Worm (Caenorhabditis elegans) whole organism, L1 larva: ENCODE data around the gene wbp-11.
A peak's percentile ranks its signal among the peaks of the same experiment; 100 is the strongest.

Experiments used
- C04F5.9 ChIP-seq: sonication (generic microtip); optimal IDR thresholded peaks from 2 replicates; lab custom pipeline; 2016; ENCODE audit warnings: missing genetic modification characterization, missing compliant biosample characterization
- C16A3.4 ChIP-seq: fragments of 150-350 bp; optimal IDR thresholded peaks from 2 replicates; lab custom pipeline; 2014; ENCODE audit warnings: missing biosample characterization, missing genetic modification characterization
- C34B4.2 ChIP-seq: sonication (generic microtip); optimal IDR thresholded peaks from 2 replicates; lab custom pipeline; 2017; ENCODE audit warnings: mild to moderate bottlenecking, missing genetic modification characterization, missing compliant biosample characterization
- F16B12.6 ChIP-seq: fragments of 150-350 bp; optimal IDR thresholded peaks from 2 replicates; lab custom pipeline; 2014; ENCODE audit warnings: missing biosample characterization, missing genetic modification characterization
- Y116A8C.19 ChIP-seq: sonication (generic microtip); optimal IDR thresholded peaks from 2 replicates; lab custom pipeline; 2016; ENCODE audit warnings: missing compliant biosample characterization, missing genetic modification characterization, borderline replicate concordance
- alr-1 ChIP-seq: fragments of 200-800 bp; sonication (Bioruptor generic); optimal IDR thresholded peaks from 2 replicates; lab custom pipeline; 2018; ENCODE audit warnings: borderline replicate concordance, mild to moderate bottlenecking, missing genetic modification characterization, missing compliant biosample characterization
- aly-2 ChIP-seq: fragments of 150-350 bp; optimal IDR thresholded peaks from 2 replicates; lab custom pipeline; 2014; ENCODE audit warnings: missing biosample characterization, missing genetic modification characterization
- ama-1 ChIP-seq: fragments of 150-350 bp; optimal IDR thresholded peaks from 2 replicates; lab custom pipeline; 2014
- blmp-1 ChIP-seq: fragments of 150-350 bp; optimal IDR thresholded peaks from 2 replicates; lab custom pipeline; 2014; ENCODE audit warnings: missing biosample characterization, missing genetic modification characterization
- ceh-63 ChIP-seq: fragments of 200-800 bp; sonication (Bioruptor generic); optimal IDR thresholded peaks from 2 replicates; lab custom pipeline; 2018; ENCODE audit warnings: mild to moderate bottlenecking, missing genetic modification characterization, missing compliant biosample characterization
- ceh-8 ChIP-seq: fragments of 200-800 bp; sonication (Bioruptor generic); optimal IDR thresholded peaks from 2 replicates; lab custom pipeline; 2018; ENCODE audit warnings: mild to moderate bottlenecking, missing genetic modification characterization, moderate library complexity, missing compliant biosample characterization
- ceh-88 ChIP-seq: fragments of 200-800 bp; sonication (Bioruptor generic); IDR thresholded peaks from 2 replicates; pipeline ENCODE4 v1.3.6; 2022; ENCODE audit warnings: missing genetic modification characterization, missing compliant biosample characterization
- ceh-90 ChIP-seq: sonication (generic microtip); optimal IDR thresholded peaks from 2 replicates; lab custom pipeline; 2016; ENCODE audit warnings: missing genetic modification characterization, missing compliant biosample characterization
- dsc-1 ChIP-seq: sonication (generic microtip); optimal IDR thresholded peaks from 2 replicates; lab custom pipeline; 2016; ENCODE audit warnings: mild to moderate bottlenecking, missing genetic modification characterization, missing compliant biosample characterization
- efl-1 ChIP-seq, 4 experiments: fragments of 150-350 bp; optimal IDR thresholded peaks in 3 of 4; peaks in 1 of 4; 1 replicate in 1 of 4; 2 replicates in 3 of 4; lab custom pipeline; 2014; ENCODE audit warnings: missing biosample characterization in 2 of 4, missing genetic modification characterization in 2 of 4, missing genetic modification reagents in 2 of 4
- efl-3 ChIP-seq: fragments of 200-800 bp; sonication (Bioruptor generic); optimal IDR thresholded peaks from 2 replicates; lab custom pipeline; 2018; ENCODE audit warnings: mild to moderate bottlenecking, missing genetic modification characterization, missing compliant biosample characterization
- elt-2 ChIP-seq: sonication (generic microtip); optimal IDR thresholded peaks from 2 replicates; lab custom pipeline; 2016; ENCODE audit warnings: missing genetic modification characterization, mild to moderate bottlenecking, inconsistent platforms, missing compliant biosample characterization, missing genetic modification reagents
- elt-3 ChIP-seq, 6 experiments: fragments of 150-350 bp in 1 of 6; sonication (generic microtip); optimal IDR thresholded peaks; 2 replicates each; lab custom pipeline; 2017 to 2018; ENCODE audit warnings: missing biosample characterization in 6 of 6, missing genetic modification characterization in 6 of 6, inconsistent platforms in 1 of 6
- ets-5 ChIP-seq: fragments of 200-800 bp; sonication (Bioruptor generic); IDR thresholded peaks from 2 replicates; pipeline ENCODE4 v1.3.6; 2022; ENCODE audit warnings: missing genetic modification characterization, missing compliant biosample characterization
- fkh-4 ChIP-seq: sonication (generic microtip); optimal IDR thresholded peaks from 2 replicates; lab custom pipeline; 2016; ENCODE audit warnings: missing compliant biosample characterization, missing genetic modification characterization, borderline replicate concordance
- fkh-8 ChIP-seq: sonication (generic microtip); optimal IDR thresholded peaks from 2 replicates; lab custom pipeline; 2016; ENCODE audit warnings: mild to moderate bottlenecking, missing genetic modification characterization, missing compliant biosample characterization
- hlh-4 ChIP-seq: sonication (generic microtip); optimal IDR thresholded peaks from 2 replicates; lab custom pipeline; 2016; ENCODE audit warnings: mild to moderate bottlenecking, missing genetic modification characterization, missing compliant biosample characterization
- irx-1 ChIP-seq: sonication (generic microtip); optimal IDR thresholded peaks from 2 replicates; lab custom pipeline; 2016; ENCODE audit warnings: missing genetic modification characterization, missing compliant biosample characterization
- isw-1 ChIP-seq: fragments of 200-800 bp; sonication (Bioruptor generic); IDR thresholded peaks from 2 replicates; pipeline ENCODE4 v1.3.6; 2022; ENCODE audit warnings: missing genetic modification characterization, missing compliant biosample characterization
- lin-14 ChIP-seq: fragments of 200-800 bp; sonication (Bioruptor generic); optimal IDR thresholded peaks from 2 replicates; lab custom pipeline; 2018; ENCODE audit warnings: mild to moderate bottlenecking, missing genetic modification characterization, moderate library complexity, missing compliant biosample characterization
- lin-15B ChIP-seq: fragments of 150-350 bp; sonication (generic microtip); optimal IDR thresholded peaks from 3 replicates; lab custom pipeline; 2014; ENCODE audit warnings: missing biosample characterization, missing genetic modification characterization
- lin-35 ChIP-seq, 2 experiments: fragments of 150-350 bp; optimal IDR thresholded peaks; 2 replicates each; lab custom pipeline; 2014; ENCODE audit warnings: missing biosample characterization in 2 of 2, missing genetic modification characterization in 2 of 2, missing genetic modification reagents in 2 of 2
- lsy-2 ChIP-seq, 2 experiments: fragments of 150-350 bp; optimal IDR thresholded peaks; 2 replicates each; lab custom pipeline; 2014; ENCODE audit warnings: missing biosample characterization in 2 of 2, missing genetic modification characterization in 2 of 2
- mdl-1 ChIP-seq, 2 experiments: fragments of 150-350 bp; optimal IDR thresholded peaks; 2 replicates each; lab custom pipeline; 2014 to 2017; ENCODE audit warnings: missing biosample characterization in 2 of 2, missing genetic modification characterization in 2 of 2, inconsistent platforms in 1 of 2
- mef-2 ChIP-seq: fragments of 150-350 bp; optimal IDR thresholded peaks from 2 replicates; lab custom pipeline; 2014; ENCODE audit warnings: missing biosample characterization, missing genetic modification characterization
- mep-1 ChIP-seq: fragments of 150-350 bp; optimal IDR thresholded peaks from 2 replicates; lab custom pipeline; 2014; ENCODE audit warnings: missing biosample characterization, missing genetic modification characterization
- nhr-11 ChIP-seq: fragments of 150-350 bp; optimal IDR thresholded peaks from 2 replicates; lab custom pipeline; 2014; ENCODE audit warnings: missing biosample characterization, missing genetic modification characterization
- nhr-12 ChIP-seq: sonication (generic microtip); optimal IDR thresholded peaks from 2 replicates; lab custom pipeline; 2017; ENCODE audit warnings: missing biosample characterization, missing genetic modification characterization
- nhr-19 ChIP-seq: fragments of 200-800 bp; sonication (Bioruptor generic); conservative IDR thresholded peaks from 2 replicates; pipeline ENCODE4 v1.3.6; 2022; ENCODE audit warnings: missing genetic modification characterization, missing compliant biosample characterization
- nhr-20 ChIP-seq: sonication (generic microtip); optimal IDR thresholded peaks from 2 replicates; lab custom pipeline; 2016; ENCODE audit warnings: mild to moderate bottlenecking, missing genetic modification characterization, missing compliant biosample characterization
- nhr-47 ChIP-seq: sonication (generic microtip); optimal IDR thresholded peaks from 2 replicates; lab custom pipeline; 2016; ENCODE audit warnings: mild to moderate bottlenecking, missing genetic modification characterization, moderate library complexity, missing compliant biosample characterization
- nhr-71 ChIP-seq: sonication (generic microtip); optimal IDR thresholded peaks from 2 replicates; lab custom pipeline; 2016; ENCODE audit warnings: mild to moderate bottlenecking, missing genetic modification characterization, moderate library complexity, missing compliant biosample characterization
- nhr-77 ChIP-seq: fragments of 150-350 bp; optimal IDR thresholded peaks from 2 replicates; lab custom pipeline; 2014; ENCODE audit warnings: missing biosample characterization, missing genetic modification characterization
- nhr-84 ChIP-seq: sonication (generic microtip); optimal IDR thresholded peaks from 2 replicates; lab custom pipeline; 2017; ENCODE audit warnings: missing biosample characterization, missing genetic modification characterization
- nhr-90 ChIP-seq: sonication (generic microtip); optimal IDR thresholded peaks from 2 replicates; lab custom pipeline; 2016; ENCODE audit warnings: mild to moderate bottlenecking, missing genetic modification characterization, missing compliant biosample characterization; ENCODE audit not compliant: poor library complexity
- pax-3 ChIP-seq: fragments of 200-800 bp; sonication (Bioruptor generic); optimal IDR thresholded peaks from 2 replicates; lab custom pipeline; 2018; ENCODE audit warnings: mild to moderate bottlenecking, missing genetic modification characterization, moderate library complexity, missing compliant biosample characterization
- skn-1 ChIP-seq: fragments of 150-350 bp; optimal IDR thresholded peaks from 2 replicates; lab custom pipeline; 2014; ENCODE audit warnings: missing biosample characterization, missing genetic modification characterization
- snpc-4 ChIP-seq: fragments of 150-350 bp; optimal IDR thresholded peaks from 2 replicates; lab custom pipeline; 2014; ENCODE audit warnings: missing biosample characterization, missing genetic modification characterization
- snu-23 ChIP-seq: sonication (generic microtip); optimal IDR thresholded peaks from 2 replicates; lab custom pipeline; 2016; ENCODE audit warnings: missing genetic modification characterization, missing compliant biosample characterization
- sox-4 ChIP-seq: sonication (generic microtip); optimal IDR thresholded peaks from 2 replicates; lab custom pipeline; 2016; ENCODE audit warnings: missing genetic modification characterization, missing compliant biosample characterization
- sptf-1 ChIP-seq: fragments of 150-350 bp; optimal IDR thresholded peaks from 2 replicates; lab custom pipeline; 2014; ENCODE audit warnings: missing biosample characterization, missing genetic modification characterization
- sup-37 ChIP-seq: fragments of 200-800 bp; sonication (Bioruptor generic); optimal IDR thresholded peaks from 2 replicates; lab custom pipeline; 2018; ENCODE audit warnings: mild to moderate bottlenecking, missing genetic modification characterization, missing compliant biosample characterization
- tlp-1 ChIP-seq: fragments of 150-350 bp; optimal IDR thresholded peaks from 2 replicates; lab custom pipeline; 2014; ENCODE audit warnings: missing biosample characterization, missing genetic modification characterization
- unc-130 ChIP-seq: fragments of 150-350 bp; optimal IDR thresholded peaks from 2 replicates; lab custom pipeline; 2017; ENCODE audit warnings: missing biosample characterization, missing genetic modification characterization, inconsistent platforms
- unc-30 ChIP-seq: sonication (generic microtip); optimal IDR thresholded peaks from 2 replicates; lab custom pipeline; 2017; ENCODE audit warnings: missing biosample characterization, missing genetic modification characterization
- unc-62 ChIP-seq: fragments of 150-350 bp; optimal IDR thresholded peaks from 2 replicates; lab custom pipeline; 2014; ENCODE audit warnings: missing biosample characterization, missing genetic modification reagents, missing genetic modification characterization
- zag-1 ChIP-seq: fragments of 150-350 bp; optimal IDR thresholded peaks from 2 replicates; lab custom pipeline; 2014; ENCODE audit warnings: missing biosample characterization, missing genetic modification characterization
- ztf-11 ChIP-seq, 2 experiments: sonication (generic microtip); optimal IDR thresholded peaks; 2 replicates each; lab custom pipeline; 2016 to 2017; ENCODE audit warnings: missing genetic modification characterization in 2 of 2, missing biosample characterization in 1 of 2, missing compliant biosample characterization in 1 of 2

Gene wbp-11

DNA sequence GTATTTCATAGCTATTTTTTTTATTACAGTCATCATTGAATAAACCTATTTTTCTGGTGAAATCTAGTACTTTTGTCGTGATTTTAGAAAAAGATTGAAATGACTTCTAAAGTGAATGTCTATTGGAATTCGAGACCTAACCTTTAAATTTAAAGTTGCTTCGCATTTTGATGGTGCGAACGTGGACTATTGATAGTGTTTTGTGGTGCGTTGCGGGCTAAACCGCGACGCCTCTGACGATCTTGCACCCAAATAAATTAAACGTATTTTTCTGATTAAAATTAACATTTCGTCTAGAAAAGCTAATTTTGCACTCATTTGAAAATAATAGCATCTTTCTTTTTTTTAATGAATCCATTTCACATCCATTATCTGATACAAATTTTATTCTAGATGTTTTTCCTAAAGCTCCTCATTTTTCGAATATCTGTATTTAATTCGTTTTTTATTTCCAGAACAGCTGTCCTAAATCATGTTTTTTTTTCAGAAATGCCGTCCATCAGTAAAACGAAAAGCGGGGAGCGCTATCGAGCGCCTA is at the start of gene wbp-11:
TSS of gene wbp-11 (plus strand) at position 488 of the 538 bp plus-strand sequence.
- TF ChIP-seq snpc-4, result no peak
- TF ChIP-seq zag-1 (tag; lab: Kevin White, UChicago), result no peak
- TF ChIP-seq Y116A8C.19 (tag; lab: Kevin White, UChicago), result no peak
- TF ChIP-seq efl-3 (GFP tag; lab: Kevin White, UChicago), result no peak
- no peak for TF ChIP-seq elt-2 (tag; lab: Kevin White, UChicago)
- no peak for TF ChIP-seq mdl-1 (tag; optimal IDR thresholded peaks at IDR 0.05; lab: Kevin White, UChicago)
- TF ChIP-seq lin-35 (GFP tag; optimal IDR thresholded peaks at IDR 0.05; lab: Kevin White, UChicago), result peak; percentile 49 to 76
- TF ChIP-seq sox-4, result no peak
- no peak for TF ChIP-seq skn-1
- TF ChIP-seq nhr-20, result no peak
- TF ChIP-seq nhr-12, result no peak
- no peak for TF ChIP-seq sptf-1 (tag; lab: Kevin White, UChicago)
- TF ChIP-seq elt-3 (tag; optimal IDR thresholded peaks at IDR 0.05; lab: Kevin White, UChicago), result peak in 1 of 6 experiments; percentile 14
- peak; percentile 37 for TF ChIP-seq C16A3.4 (tag; lab: Kevin White, UChicago)
- TF ChIP-seq ceh-8, result no peak
- no peak for TF ChIP-seq ama-1 (lab: Kevin White, UChicago)
- TF ChIP-seq isw-1 (GFP tag; lab: Robert Waterston, UW), result no peak
- TF ChIP-seq C34B4.2 (tag; lab: Kevin White, UChicago), result no peak
- no peak for TF ChIP-seq unc-30
- no peak for TF ChIP-seq alr-1 (tag; lab: Kevin White, UChicago)
- TF ChIP-seq tlp-1 (tag; lab: Kevin White, UChicago), result no peak
- no peak for TF ChIP-seq ceh-88
- no peak for TF ChIP-seq mep-1 (tag; lab: Kevin White, UChicago)
- no peak for TF ChIP-seq sup-37 (GFP tag; lab: Kevin White, UChicago)
- TF ChIP-seq unc-62 (GFP tag; lab: Kevin White, UChicago), result no peak
- TF ChIP-seq lsy-2 (tag; optimal IDR thresholded peaks at IDR 0.05; lab: Kevin White, UChicago), result peak in 1 of 2 experiments; percentile 70
- TF ChIP-seq mef-2 (tag; lab: Kevin White, UChicago), result no peak
- no peak for TF ChIP-seq ets-5 (GFP tag; lab: Robert Waterston, UW)
- TF ChIP-seq dsc-1 (tag; lab: Kevin White, UChicago), result no peak
- TF ChIP-seq ceh-90 (tag; lab: Kevin White, UChicago), result no peak
- TF ChIP-seq pax-3 (tag; lab: Kevin White, UChicago), result no peak
- TF ChIP-seq unc-130 (tag; lab: Kevin White, UChicago), result no peak
- no peak for TF ChIP-seq ceh-63 (GFP tag; lab: Kevin White, UChicago)
- TF ChIP-seq lin-15B (tag; lab: Kevin White, UChicago), result peak; percentile 33
- no peak for TF ChIP-seq nhr-19
- TF ChIP-seq lin-14 (GFP tag; lab: Kevin White, UChicago), result peak; percentile 6
- TF ChIP-seq nhr-90 (tag; lab: Kevin White, UChicago), result no peak
- TF ChIP-seq irx-1 (tag; lab: Kevin White, UChicago), result no peak
- no peak for TF ChIP-seq fkh-4 (tag; lab: Kevin White, UChicago)
- TF ChIP-seq efl-1 (optimal IDR thresholded peaks at IDR 0.05; lab: Kevin White, UChicago), result peak; percentile 21 to 48
- TF ChIP-seq efl-1 (GFP tag; optimal IDR thresholded peaks at IDR 0.05 in 1 of 2; lab: Kevin White, UChicago), result peak; percentile 57 to 89
- TF ChIP-seq snu-23, result peak; percentile 22
- TF ChIP-seq F16B12.6, result no peak
- TF ChIP-seq blmp-1, result peak; percentile 33
- TF ChIP-seq nhr-47 (tag; lab: Kevin White, UChicago), result no peak
- no peak for TF ChIP-seq C04F5.9 (tag; lab: Kevin White, UChicago)
- no peak for TF ChIP-seq nhr-11
- no peak for TF ChIP-seq hlh-4 (tag; lab: Kevin White, UChicago)
- no peak for TF ChIP-seq nhr-77 (tag; lab: Kevin White, UChicago)
- TF ChIP-seq nhr-84, result no peak
- no peak for TF ChIP-seq nhr-71 (tag; lab: Kevin White, UChicago)
- TF ChIP-seq fkh-8, result no peak
- no peak for TF ChIP-seq aly-2
- no peak for TF ChIP-seq ztf-11 (tag; optimal IDR thresholded peaks at IDR 0.05; lab: Kevin White, UChicago)
